Fruit fly (Drosophila melanogaster) whole organism, embryonic: ENCODE results near the gene CG42748.

Experiments used
- BEAF-32 ChIP-seq: fragments of 200-800 bp; sonication (Bioruptor generic); optimal IDR thresholded peaks from 3 replicates; lab custom pipeline; 2017; ENCODE audit warnings: missing biosample characterization, missing genetic modification characterization, mild to moderate bottlenecking, moderate library complexity, missing genetic modification reagents
- BtbVII ChIP-seq: fragments of 200-800 bp; sonication (Bioruptor generic); optimal IDR thresholded peaks from 3 replicates; lab custom pipeline; 2017; ENCODE audit warnings: missing biosample characterization, mild to moderate bottlenecking, missing genetic modification characterization
- CG1024 ChIP-seq: fragments of 200-800 bp; sonication (Bioruptor generic); IDR thresholded peaks from 2 replicates; pipeline ENCODE4 v1.3.6; 2022; ENCODE audit warnings: missing biosample characterization, missing genetic modification characterization
- CG11504 ChIP-seq: fragments of 200-800 bp; sonication (Bioruptor generic); optimal IDR thresholded peaks from 3 replicates; lab custom pipeline; 2019; ENCODE audit warnings: missing biosample characterization, mild to moderate bottlenecking, missing genetic modification characterization, moderate library complexity
- CG11723 ChIP-seq: fragments of 200-800 bp; sonication (Bioruptor generic); optimal IDR thresholded peaks from 2 replicates; lab custom pipeline; 2017; ENCODE audit warnings: missing biosample characterization, mild to moderate bottlenecking, missing genetic modification characterization
- CG12391 ChIP-seq: fragments of 200-800 bp; sonication (Bioruptor generic); optimal IDR thresholded peaks from 3 replicates; lab custom pipeline; 2018; ENCODE audit warnings: missing biosample characterization, mild to moderate bottlenecking, missing genetic modification characterization, moderate library complexity
- CG13123 ChIP-seq: fragments of 200-800 bp; sonication (Bioruptor generic); optimal IDR thresholded peaks from 2 replicates; lab custom pipeline; 2016; ENCODE audit warnings: missing biosample characterization, missing genetic modification characterization
- CG13624 ChIP-seq: fragments of 200-800 bp; sonication (Bioruptor generic); optimal IDR thresholded peaks from 2 replicates; lab custom pipeline; 2016; ENCODE audit warnings: missing biosample characterization, missing genetic modification characterization
- CG14710 ChIP-seq: fragments of 200-800 bp; sonication (Bioruptor generic); optimal IDR thresholded peaks from 3 replicates; lab custom pipeline; 2019; ENCODE audit warnings: missing biosample characterization, mild to moderate bottlenecking, missing genetic modification characterization, moderate library complexity
- CG15696 ChIP-seq: fragments of 200-800 bp; sonication (Bioruptor generic); optimal IDR thresholded peaks from 2 replicates; lab custom pipeline; 2019; ENCODE audit warnings: missing biosample characterization, mild to moderate bottlenecking, missing genetic modification characterization, moderate library complexity
- CG1603 ChIP-seq: fragments of 200-800 bp; sonication (Bioruptor generic); optimal IDR thresholded peaks from 2 replicates; lab custom pipeline; 2019; ENCODE audit warnings: missing biosample characterization, mild to moderate bottlenecking, missing genetic modification characterization, moderate library complexity
- CG17802 ChIP-seq: fragments of 200-800 bp; sonication (Bioruptor generic); optimal IDR thresholded peaks from 2 replicates; lab custom pipeline; 2018; ENCODE audit warnings: missing biosample characterization, mild to moderate bottlenecking, missing genetic modification characterization, moderate library complexity
- CG17829 ChIP-seq: fragments of 200-800 bp; optimal IDR thresholded peaks from 2 replicates; lab custom pipeline; 2019; ENCODE audit warnings: missing biosample characterization, mild to moderate bottlenecking, missing genetic modification characterization, moderate library complexity
- CG2199 ChIP-seq: fragments of 200-800 bp; sonication (Bioruptor generic); IDR thresholded peaks from 3 replicates; pipeline ENCODE4 v1.3.6; 2022; ENCODE audit warnings: missing biosample characterization, missing genetic modification characterization
- CG2875 ChIP-seq: fragments of 200-800 bp; sonication (Bioruptor generic); optimal IDR thresholded peaks from 2 replicates; lab custom pipeline; 2017; ENCODE audit warnings: missing biosample characterization, mild to moderate bottlenecking, missing genetic modification characterization, missing genetic modification reagents
- CG33557 ChIP-seq: fragments of 200-800 bp; sonication (Bioruptor generic); optimal IDR thresholded peaks from 2 replicates; lab custom pipeline; 2019; ENCODE audit warnings: missing biosample characterization, mild to moderate bottlenecking, missing genetic modification characterization, moderate library complexity
- CG4854 ChIP-seq: fragments of 200-800 bp; sonication (Bioruptor generic); optimal IDR thresholded peaks from 2 replicates; lab custom pipeline; 2016; ENCODE audit warnings: missing biosample characterization, missing genetic modification characterization, inconsistent platforms
- CG7357 ChIP-seq: fragments of 200-800 bp; sonication (Bioruptor generic); IDR thresholded peaks from 3 replicates; pipeline ENCODE4 v1.3.6; 2022; ENCODE audit warnings: missing biosample characterization, missing genetic modification characterization
- CG7987 ChIP-seq: fragments of 200-800 bp; sonication (Bioruptor generic); optimal IDR thresholded peaks from 2 replicates; lab custom pipeline; 2018; ENCODE audit warnings: missing biosample characterization, mild to moderate bottlenecking, missing genetic modification characterization, moderate library complexity
- CG8359 ChIP-seq: fragments of 200-800 bp; sonication (Bioruptor generic); optimal IDR thresholded peaks from 2 replicates; lab custom pipeline; 2017; ENCODE audit warnings: missing biosample characterization, mild to moderate bottlenecking, missing genetic modification characterization, borderline replicate concordance
- Fer1 ChIP-seq: fragments of 200-800 bp; sonication (Bioruptor generic); optimal IDR thresholded peaks from 2 replicates; lab custom pipeline; 2017; ENCODE audit warnings: missing biosample characterization, mild to moderate bottlenecking, missing genetic modification characterization
- Gsc ChIP-seq: fragments of 200-800 bp; sonication (Bioruptor generic); IDR thresholded peaks from 2 replicates; pipeline ENCODE4 v1.3.6; 2022; ENCODE audit warnings: missing biosample characterization, missing genetic modification characterization
- Gug ChIP-seq: fragments of 200-800 bp; sonication (Bioruptor generic); IDR thresholded peaks from 4 replicates; pipeline ENCODE4 v1.3.6; 2022; ENCODE audit warnings: missing biosample characterization, missing genetic modification characterization
- HmgZ ChIP-seq: fragments of 200-800 bp; sonication (Bioruptor generic); optimal IDR thresholded peaks from 2 replicates; lab custom pipeline; 2018; ENCODE audit warnings: missing biosample characterization, mild to moderate bottlenecking, missing genetic modification characterization
- Meics ChIP-seq: fragments of 200-800 bp; sonication (Bioruptor generic); optimal IDR thresholded peaks from 2 replicates; lab custom pipeline; 2017; ENCODE audit warnings: missing biosample characterization, mild to moderate bottlenecking, missing genetic modification characterization
- NK7.1 ChIP-seq: fragments of 200-800 bp; sonication (Bioruptor generic); optimal IDR thresholded peaks from 3 replicates; lab custom pipeline; 2016; ENCODE audit warnings: missing biosample characterization, missing genetic modification characterization
- NfI ChIP-seq: fragments of 200-800 bp; sonication (Bioruptor generic); optimal IDR thresholded peaks from 3 replicates; lab custom pipeline; 2018; ENCODE audit warnings: missing biosample characterization, mild to moderate bottlenecking, missing genetic modification characterization, moderate library complexity
- Scr ChIP-seq: fragments of 200-800 bp; sonication (Bioruptor generic); IDR thresholded peaks from 2 replicates; pipeline ENCODE4 v1.3.6; 2022; ENCODE audit warnings: missing biosample characterization, missing genetic modification characterization; ENCODE audit not compliant: partially characterized antibody
- Sry-δ ChIP-seq: fragments of 200-800 bp; sonication (Bioruptor generic); optimal IDR thresholded peaks from 2 replicates; lab custom pipeline; 2016; ENCODE audit warnings: missing biosample characterization, missing genetic modification characterization
- Trl ChIP-seq, 3 experiments: fragments of >200 bp in 2 of 3; fragments of 200-800 bp in 1 of 3; sonication (Bioruptor generic) in 1 of 3; optimal IDR thresholded peaks; 2 replicates in 1 of 3; 3 replicates in 2 of 3; lab custom pipeline; 2016 to 2017; ENCODE audit warnings: missing biosample characterization in 1 of 3, missing genetic modification characterization in 1 of 3
- Xrp1 ChIP-seq: fragments of 200-800 bp; sonication (Bioruptor generic); IDR thresholded peaks from 2 replicates; pipeline ENCODE4 v1.3.6; 2022; ENCODE audit warnings: missing biosample characterization, missing genetic modification characterization
- YL-1 ChIP-seq: fragments of 200-800 bp; sonication (Bioruptor generic); optimal IDR thresholded peaks from 3 replicates; lab custom pipeline; 2017; ENCODE audit warnings: missing biosample characterization, mild to moderate bottlenecking, missing genetic modification characterization
- bbx ChIP-seq: fragments of 200-800 bp; sonication (Bioruptor generic); IDR thresholded peaks from 2 replicates; pipeline ENCODE4 v1.3.6; 2022; ENCODE audit warnings: missing biosample characterization, missing genetic modification characterization; ENCODE audit not compliant: partially characterized antibody
- crol ChIP-seq: fragments of 200-800 bp; sonication (Bioruptor generic); IDR thresholded peaks from 2 replicates; pipeline ENCODE4 v1.3.6; 2022; ENCODE audit warnings: missing biosample characterization, missing genetic modification characterization
- da ChIP-seq: fragments of 200-800 bp; sonication (Bioruptor generic); optimal IDR thresholded peaks from 2 replicates; lab custom pipeline; 2016; ENCODE audit warnings: missing biosample characterization, missing genetic modification characterization
- danr ChIP-seq: fragments of 200-800 bp; sonication (Bioruptor generic); IDR thresholded peaks from 2 replicates; pipeline ENCODE4 v1.3.6; 2022; ENCODE audit warnings: missing biosample characterization, missing genetic modification characterization
- dysf ChIP-seq: fragments of 200-800 bp; sonication (Bioruptor generic); IDR thresholded peaks from 3 replicates; pipeline ENCODE4 v1.3.6; 2022; ENCODE audit warnings: missing biosample characterization, missing genetic modification characterization
- grau ChIP-seq: fragments of 200-800 bp; optimal IDR thresholded peaks from 3 replicates; lab custom pipeline; 2019; ENCODE audit warnings: missing biosample characterization, mild to moderate bottlenecking, missing genetic modification characterization, moderate library complexity
- gro ChIP-seq: fragments of 200-800 bp; sonication (Bioruptor generic); optimal IDR thresholded peaks from 2 replicates; lab custom pipeline; 2016; ENCODE audit warnings: missing biosample characterization, missing genetic modification characterization
- insv ChIP-seq, 2 experiments: fragments of 200-800 bp; sonication (Bioruptor generic); optimal IDR thresholded peaks; 3 replicates each; lab custom pipeline; 2016 to 2018; ENCODE audit warnings: missing biosample characterization in 2 of 2, missing genetic modification characterization in 2 of 2
- odd ChIP-seq: fragments of 200-800 bp; sonication (Bioruptor generic); optimal IDR thresholded peaks from 2 replicates; lab custom pipeline; 2017; ENCODE audit warnings: missing biosample characterization, mild to moderate bottlenecking, missing genetic modification characterization
- phol ChIP-seq: fragments of 200-800 bp; sonication (Bioruptor generic); optimal IDR thresholded peaks from 3 replicates; lab custom pipeline; 2018; ENCODE audit warnings: missing biosample characterization, mild to moderate bottlenecking, missing genetic modification characterization, moderate library complexity
- pzg ChIP-seq: fragments of 200-800 bp; sonication (Bioruptor generic); optimal IDR thresholded peaks from 3 replicates; lab custom pipeline; 2018; ENCODE audit warnings: missing biosample characterization, mild to moderate bottlenecking, missing genetic modification characterization, moderate library complexity
- ro ChIP-seq: fragments of 200-800 bp; sonication (Bioruptor generic); IDR thresholded peaks from 2 replicates; pipeline ENCODE4 v1.3.6; 2022; ENCODE audit warnings: missing biosample characterization, missing genetic modification characterization
- so ChIP-seq: fragments of 200-800 bp; sonication (Bioruptor generic); IDR thresholded peaks from 3 replicates; pipeline ENCODE4 v1.3.6; 2022; ENCODE audit warnings: missing biosample characterization, missing genetic modification characterization
- ssp ChIP-seq: fragments of 200-800 bp; sonication (Bioruptor generic); IDR thresholded peaks from 2 replicates; pipeline ENCODE4 v1.3.6; 2022; ENCODE audit warnings: missing biosample characterization, missing genetic modification characterization
- vnd ChIP-seq: fragments of 200-800 bp; sonication (Bioruptor generic); IDR thresholded peaks from 3 replicates; pipeline ENCODE4 v1.3.6; 2022; ENCODE audit warnings: missing biosample characterization, missing genetic modification characterization; ENCODE audit not compliant: partially characterized antibody
- wek ChIP-seq: fragments of 200-800 bp; sonication (Bioruptor generic); optimal IDR thresholded peaks from 3 replicates; lab custom pipeline; 2018; ENCODE audit warnings: missing biosample characterization, mild to moderate bottlenecking, missing genetic modification characterization, moderate library complexity
- zen ChIP-seq: fragments of 200-800 bp; sonication (Bioruptor generic); optimal IDR thresholded peaks from 3 replicates; lab custom pipeline; 2018; ENCODE audit warnings: missing biosample characterization, mild to moderate bottlenecking, missing genetic modification characterization, moderate library complexity

CG42748 gene

dm6 chr2L:22131171-22131675, at the start of gene CG42748 (continued):
- no peak; the same call in 2 of the 3 replicates for TF ChIP-seq vnd (GFP tag; lab: Robert Waterston, UW)
- TF ChIP-seq CG2199, result peak; percentile 34; the same call in 1 of the 3 replicates
- TF ChIP-seq CG4854 (GFP tag; lab: Kevin White, UChicago), result no peak
- peak; percentile 8 for TF ChIP-seq grau (tag; lab: Kevin White, UChicago)
- TF ChIP-seq CG13123, result no peak
- TF ChIP-seq wek (GFP tag; lab: Kevin White, UChicago), result peak; percentile 93
- no peak for TF ChIP-seq NK7.1 (GFP tag; lab: Kevin White, UChicago)
- peak; percentile 52 for TF ChIP-seq pzg (GFP tag; lab: Kevin White, UChicago)
- TF ChIP-seq insv (GFP tag; optimal IDR thresholded peaks at IDR 0.05; lab: Kevin White, UChicago), result peak in 1 of 2 experiments; percentile 86
- no peak for TF ChIP-seq CG13624
- no peak for TF ChIP-seq CG33557
- no peak for TF ChIP-seq ro (GFP tag; lab: Robert Waterston, UW)
- peak; percentile 13 for TF ChIP-seq Meics (GFP tag; lab: Kevin White, UChicago)
- peak; percentile 29; the same call in 1 of the 2 replicates for TF ChIP-seq Xrp1
- TF ChIP-seq CG12391, result peak; percentile 13
- TF ChIP-seq NfI (GFP tag; lab: Kevin White, UChicago), result peak; percentile 13
- TF ChIP-seq zen (tag; lab: Kevin White, UChicago), result peak; percentile 12
- TF ChIP-seq so (GFP tag; lab: Robert Waterston, UW), result no peak
- TF ChIP-seq ssp, result peak; percentile 89
- no peak for TF ChIP-seq CG2875 (GFP tag; lab: Kevin White, UChicago)
- TF ChIP-seq Fer1 (GFP tag; lab: Kevin White, UChicago), result peak; percentile 9
- peak; percentile 29; the same call in 1 of the 2 replicates for TF ChIP-seq Scr (GFP tag; lab: Robert Waterston, UW)
- TF ChIP-seq CG1603 (tag; lab: Kevin White, UChicago), result peak; percentile 86
- peak; percentile 28 for TF ChIP-seq Sry-δ (GFP tag; lab: Kevin White, UChicago)
- TF ChIP-seq HmgZ (tag; lab: Kevin White, UChicago), result no peak
- TF ChIP-seq phol (tag; lab: Kevin White, UChicago), result peak; percentile 41
- no peak for TF ChIP-seq da
- TF ChIP-seq CG7987, result no peak
- no peak for TF ChIP-seq Gsc (GFP tag; lab: Robert Waterston, UW)
- TF ChIP-seq dysf (GFP tag; lab: Robert Waterston, UW), result no peak
- TF ChIP-seq BEAF-32 (GFP tag; lab: Kevin White, UChicago), result peak; percentile 34
- TF ChIP-seq CG11723, result peak; percentile 77
- TF ChIP-seq bbx (GFP tag; lab: Robert Waterston, UW), result peak; percentile 74; the same call in 1 of the 2 replicates
- no peak for TF ChIP-seq CG11504 (tag; lab: Kevin White, UChicago)
- no peak for TF ChIP-seq crol
- TF ChIP-seq CG8359 (GFP tag; lab: Kevin White, UChicago), result no peak
- TF ChIP-seq CG15696 (tag; lab: Kevin White, UChicago), result peak; percentile 25
- TF ChIP-seq BtbVII, result no peak
- peak; percentile 90 for TF ChIP-seq CG1024 (GFP tag; lab: Robert Waterston, UW)
- peak; percentile 67; the same call in 1 of the 4 replicates for TF ChIP-seq Gug (GFP tag; lab: Robert Waterston, UW)
- TF ChIP-seq CG7357 (GFP tag; lab: Robert Waterston, UW), result peak; percentile 82
- TF ChIP-seq odd (GFP tag; lab: Kevin White, UChicago), result no peak
- no peak for TF ChIP-seq gro (GFP tag; lab: Kevin White, UChicago)
- no peak for TF ChIP-seq YL-1
- no peak for TF ChIP-seq danr (GFP tag; lab: Robert Waterston, UW)
- no peak for TF ChIP-seq Trl (optimal IDR thresholded peaks at IDR 0.05; lab: Kevin White, UChicago)
- no peak for TF ChIP-seq Trl (GFP tag; optimal IDR thresholded peaks at IDR 0.05; lab: Kevin White, UChicago)
- TF ChIP-seq CG17829 (tag; lab: Kevin White, UChicago), result peak; percentile 7
- TF ChIP-seq CG17802 (tag; lab: Kevin White, UChicago), result peak; percentile 94
- TF ChIP-seq CG14710 (tag; lab: Kevin White, UChicago), result peak; percentile 10
